Fruit fly (Drosophila melanogaster): ENCODE results near the gene polo.

DNA sequence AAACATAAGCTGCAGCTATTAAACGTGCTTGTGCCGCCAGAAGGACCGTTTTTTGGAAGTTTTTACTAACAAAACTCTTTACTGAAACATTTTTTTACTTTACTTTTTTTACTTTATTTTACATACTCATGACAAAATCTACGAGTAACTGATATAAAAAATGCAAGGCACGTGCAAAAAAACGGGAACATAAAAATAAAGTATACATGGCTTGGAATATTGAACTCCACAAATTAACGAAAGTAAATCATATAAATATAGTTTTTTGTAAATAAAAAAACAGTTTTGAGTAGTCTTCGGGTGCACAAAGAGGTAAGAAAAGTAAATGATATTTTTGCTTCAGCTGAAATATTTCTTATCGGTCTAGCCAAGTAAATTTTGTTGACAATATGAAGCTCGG, 11.2 kb downstream of the polo start, which contains the start of gene Spn77Bb:
- no peak for TF ChIP-seq h (GFP tag; optimal IDR thresholded peaks at IDR 0.05)
- TF ChIP-seq CG9705 (GFP tag; optimal IDR thresholded peaks at IDR 0.05), result no peak
- no peak for TF ChIP-seq dmrt93B (GFP tag; optimal IDR thresholded peaks at IDR 0.05)
- TF ChIP-seq Rel (GFP tag; optimal IDR thresholded peaks at IDR 0.05), result no peak
- TF ChIP-seq Rel (tag; optimal IDR thresholded peaks at IDR 0.05), result no peak
- TF ChIP-seq OdsH (GFP tag; optimal IDR thresholded peaks at IDR 0.05), result no peak
- no peak for TF ChIP-seq Hr78 (GFP tag; optimal IDR thresholded peaks at IDR 0.05)

Measured in whole organism, wandering third instar larva.